Worm (Caenorhabditis elegans) whole organism, L1 larva: ENCODE results near the gene clec-55.

Experiments
- ama-1 ChIP-seq: fragments of 150-350 bp; optimal IDR thresholded peaks from 2 replicates; lab custom pipeline; 2014
- ceh-82 ChIP-seq, 3 experiments: fragments of 150-350 bp in 1 of 3; sonication (generic microtip) in 2 of 3; optimal IDR thresholded peaks; 2 replicates each; lab custom pipeline; 2014 to 2017; ENCODE audit warnings: missing biosample characterization in 3 of 3, missing genetic modification characterization in 3 of 3
- ces-1 ChIP-seq: fragments of 150-350 bp; optimal IDR thresholded peaks from 2 replicates; lab custom pipeline; 2014; ENCODE audit warnings: missing biosample characterization, missing genetic modification reagents, missing genetic modification characterization
- fos-1 ChIP-seq: fragments of 150-350 bp; optimal IDR thresholded peaks from 2 replicates; lab custom pipeline; 2014; ENCODE audit warnings: missing biosample characterization, missing genetic modification characterization
- hlh-17 ChIP-seq: fragments of 200-800 bp; sonication (Bioruptor generic); optimal IDR thresholded peaks from 2 replicates; lab custom pipeline; 2018; ENCODE audit warnings: missing genetic modification characterization, mild to moderate bottlenecking, missing compliant biosample characterization, moderate library complexity, borderline replicate concordance
- nhr-19 ChIP-seq: fragments of 200-800 bp; sonication (Bioruptor generic); conservative IDR thresholded peaks from 2 replicates; pipeline ENCODE4 v1.3.6; 2022; ENCODE audit warnings: missing genetic modification characterization, missing compliant biosample characterization
- skn-1 ChIP-seq: fragments of 150-350 bp; optimal IDR thresholded peaks from 2 replicates; lab custom pipeline; 2014; ENCODE audit warnings: missing biosample characterization, missing genetic modification characterization

DNA sequence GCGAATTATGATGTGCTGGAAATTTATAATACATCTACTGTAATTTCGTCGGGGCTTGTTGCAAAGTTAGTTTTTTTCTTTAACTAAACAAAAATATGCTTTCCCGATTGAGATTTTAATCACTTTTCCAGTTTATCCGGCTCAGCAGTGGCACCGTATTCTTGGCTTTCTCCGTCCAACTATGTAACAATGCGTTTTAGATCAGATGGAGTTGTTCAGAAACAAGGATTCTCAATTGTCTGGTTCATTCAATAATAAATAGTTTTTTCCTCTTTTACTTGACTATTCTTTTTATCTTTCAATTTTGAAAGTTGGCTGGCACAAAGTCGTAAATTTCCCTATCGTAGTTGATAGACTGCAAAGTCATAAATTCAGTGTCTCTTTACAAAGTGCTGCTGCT lies 5.0 kb upstream of the clec-55 start, which contains the start of gene clec-56:
- TF ChIP-seq skn-1 (tag; lab: Kevin White, UChicago) (no peak), ceh-82 (tag; optimal IDR thresholded peaks at IDR 0.05; lab: Kevin White, UChicago) (no peak), ama-1 (lab: Kevin White, UChicago) (no peak), fos-1 (no peak), nhr-19 (GFP tag; lab: Robert Waterston, UW) (no peak), hlh-17 (GFP tag; lab: Kevin White, UChicago) (no peak), ces-1 (GFP tag; lab: Kevin White, UChicago) (no peak)
